Worm (Caenorhabditis elegans): Measurements from ENCODE around the gene ZC302.3.

DNA sequence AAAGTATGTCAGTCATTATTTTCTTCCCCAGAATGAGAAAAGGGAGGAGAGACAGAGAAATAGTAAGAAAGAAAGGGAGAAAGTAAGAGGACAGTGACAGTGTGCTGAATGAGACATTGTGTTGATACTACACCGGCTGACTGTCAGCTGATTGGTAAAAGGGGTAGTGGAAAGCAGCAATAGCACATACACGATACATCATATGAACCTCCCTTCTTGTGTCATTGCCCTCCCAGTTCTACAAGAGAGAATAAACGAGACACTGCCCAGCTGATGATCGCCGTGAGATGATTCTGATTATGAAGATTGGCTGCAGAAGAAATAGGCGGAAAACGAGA, 21.5 kb downstream of the ZC302.3 start:
- no peak for TF ChIP-seq nhr-77 (tag; optimal IDR thresholded peaks at IDR 0.05)
- TF ChIP-seq nhr-25 (tag; optimal IDR thresholded peaks at IDR 0.05): peak; percentile 80
- TF ChIP-seq lin-39 (tag; optimal IDR thresholded peaks at IDR 0.05): peak; percentile 48

All from whole organism, L3 larva.